Worm (Caenorhabditis elegans) whole organism, L3 larva: Measurements from ENCODE around the gene rabr-1.

ENCODE experiments used
- ama-1 ChIP-seq: fragments of 150-350 bp; optimal IDR thresholded peaks from 2 replicates; lab custom pipeline; 2018
- ceh-9 ChIP-seq: sonication (generic microtip); optimal IDR thresholded peaks from 2 replicates; lab custom pipeline; 2018; ENCODE audit warnings: missing biosample characterization, missing genetic modification characterization
- daf-12 ChIP-seq: fragments of 150-350 bp; optimal IDR thresholded peaks from 2 replicates; lab custom pipeline; 2014; ENCODE audit warnings: missing biosample characterization, missing genetic modification reagents, missing genetic modification characterization
- egl-27 ChIP-seq: sonication (generic microtip); optimal IDR thresholded peaks from 4 replicates; lab custom pipeline; 2017; ENCODE audit warnings: missing biosample characterization, missing genetic modification reagents, missing genetic modification characterization
- nhr-43 ChIP-seq: sonication (generic microtip); optimal IDR thresholded peaks from 2 replicates; lab custom pipeline; 2016; ENCODE audit warnings: mild to moderate bottlenecking, missing genetic modification characterization, missing compliant biosample characterization; ENCODE audit not compliant: poor library complexity, severe bottlenecking
- nhr-76 ChIP-seq: fragments of 150-350 bp; sonication (generic microtip); optimal IDR thresholded peaks from 5 replicates; lab custom pipeline; 2014; ENCODE audit warnings: missing biosample characterization, missing genetic modification characterization
- snpc-4 ChIP-seq: fragments of 150-350 bp; optimal IDR thresholded peaks from 2 replicates; lab custom pipeline; 2014; ENCODE audit warnings: missing biosample characterization, missing genetic modification characterization

DNA sequence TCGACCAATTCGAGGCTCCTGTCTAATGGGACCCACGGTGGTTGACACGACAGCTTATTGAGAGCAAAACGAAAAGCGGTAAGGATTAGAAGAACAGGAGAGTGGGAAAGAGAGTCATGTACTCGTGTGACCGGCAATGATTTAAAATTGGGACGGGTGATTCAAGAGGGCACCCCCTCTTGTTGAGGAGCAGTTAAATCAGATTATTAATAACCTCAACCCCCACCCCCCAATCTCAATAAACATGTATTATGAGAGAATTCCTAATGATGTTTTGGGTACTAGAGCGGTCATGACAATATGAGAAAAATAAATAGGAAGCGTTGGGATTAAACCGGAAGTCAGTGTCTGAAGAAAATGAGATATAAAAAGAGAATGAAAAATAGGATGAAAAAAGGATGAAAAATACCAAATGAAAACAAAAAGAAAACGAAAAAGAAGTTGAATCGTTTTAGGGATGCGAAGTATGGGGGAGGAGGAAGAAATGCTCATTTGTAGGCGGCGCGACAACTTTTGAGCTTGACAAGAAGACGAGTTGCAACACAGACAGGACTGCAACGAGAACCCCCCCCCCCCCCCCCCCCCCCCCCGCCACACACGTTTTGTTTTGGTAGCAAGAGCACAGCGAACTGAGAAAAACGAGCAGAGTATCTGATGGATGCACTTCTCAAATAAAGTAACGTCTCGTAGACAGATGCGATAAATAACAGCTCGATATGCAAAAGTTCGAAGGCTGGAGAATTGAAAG, 21.1 kb downstream of the rabr-1 start:
- TF ChIP-seq snpc-4 (tag; lab: Kevin White, UChicago) (no peak), nhr-76 (no peak), ceh-9 (tag; lab: Kevin White, UChicago) (no peak), egl-27 (tag; lab: Kevin White, UChicago) (no peak), daf-12 (tag; lab: Kevin White, UChicago) (no peak), nhr-43 (tag; lab: Kevin White, UChicago) (no peak), ama-1 (lab: Kevin White, UChicago) (no peak)
